Fruit fly (Drosophila melanogaster): ENCODE measurements around the gene Datp.

DNA sequence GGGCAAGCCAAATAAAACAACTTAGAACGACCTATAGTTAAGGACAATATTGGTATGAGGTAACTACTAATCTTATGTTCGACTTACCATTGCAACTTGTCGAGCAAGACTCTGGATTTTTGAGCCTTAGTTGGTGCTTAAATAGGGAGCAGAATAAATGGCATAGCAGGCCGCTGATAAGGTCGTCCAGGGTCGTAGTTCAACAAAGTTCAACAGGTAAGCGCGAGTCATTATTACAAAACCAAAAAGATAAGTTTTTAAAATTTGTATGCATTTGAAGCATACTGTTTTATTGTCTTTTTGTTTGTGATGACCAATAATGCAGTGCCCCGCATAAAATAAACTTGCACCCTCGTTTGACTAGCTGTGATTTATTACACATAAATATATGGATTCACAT, 35.6 kb downstream of the Datp start, which contains the start of gene Muc30E:
- TF ChIP-seq CTCF (optimal IDR thresholded peaks at IDR 0.05) = no peak
- no peak for TF ChIP-seq CG8478 (optimal IDR thresholded peaks at IDR 0.05)

Measured in S2 (cell line).